Fruit fly (Drosophila melanogaster): Measurements from ENCODE around the gene lz.
A peak's percentile ranks its signal among the peaks of the same experiment; 100 is the strongest.

Gene lz

dm6 chrX:9243417-9243884 is 41.0 kb upstream of the lz start, which contains the start of the genes mxc and Larp7 (continued):
- TF ChIP-seq CG6689 (GFP tag; IDR thresholded peaks at IDR 0.05) (peak; percentile 57; the same call in 1 of the 2 replicates), sens (GFP tag) (peak; percentile 85), CG7963 (GFP tag; IDR thresholded peaks at IDR 0.05; ENCODE audit: partially characterized antibody) (no peak), Spps (tag; optimal IDR thresholded peaks at IDR 0.05) (no peak), Pdp1 (GFP tag; optimal IDR thresholded peaks at IDR 0.05) (peak; percentile 64 to 73), CG15696 (tag; optimal IDR thresholded peaks at IDR 0.05) (peak; percentile 54), fu2 (GFP tag; optimal IDR thresholded peaks at IDR 0.05) (peak; percentile 72), pum (GFP tag; optimal IDR thresholded peaks at IDR 0.05) (peak; percentile 63), CG10431 (GFP tag; optimal IDR thresholded peaks at IDR 0.05) (no peak), CG2116 (GFP tag; optimal IDR thresholded peaks at IDR 0.05) (peak; percentile 71), lmd (GFP tag; IDR thresholded peaks at IDR 0.05) (peak; percentile 29; the same call in 1 of the 2 replicates), CG17612 (GFP tag; IDR thresholded peaks at IDR 0.05) (no peak), Oli (tag; optimal IDR thresholded peaks at IDR 0.05) (peak; percentile 44), Gug (GFP tag; IDR thresholded peaks at IDR 0.05) (peak; percentile 68; the same call in 3 of the 4 replicates), ase (GFP tag; IDR thresholded peaks at IDR 0.05) (no peak), sim (GFP tag; IDR thresholded peaks at IDR 0.05) (no peak), CG17385 (GFP tag; optimal IDR thresholded peaks at IDR 0.05) (peak; percentile 27), so (GFP tag; IDR thresholded peaks at IDR 0.05) (no peak), luna (GFP tag; optimal IDR thresholded peaks at IDR 0.05) (no peak), Tbp (GFP tag; optimal IDR thresholded peaks at IDR 0.05) (no peak), her (GFP tag; optimal IDR thresholded peaks at IDR 0.05) (peak; percentile 48), CG18764 (GFP tag; optimal IDR thresholded peaks at IDR 0.05) (peak; percentile 5), esg (GFP tag; conservative IDR thresholded peaks at IDR 0.05) (peak; percentile 40; the same call in 1 of the 2 replicates), CG14860 (GFP tag; IDR thresholded peaks at IDR 0.05; ENCODE audit: partially characterized antibody) (peak; percentile 80), CG8089 (GFP tag; optimal IDR thresholded peaks at IDR 0.05) (peak; percentile 42), sna (GFP tag; IDR thresholded peaks at IDR 0.05; ENCODE audit: partially characterized antibody) (peak; percentile 86), p53 (GFP tag; optimal IDR thresholded peaks at IDR 0.05) (no peak), nerfin-2 (GFP tag; IDR thresholded peaks at IDR 0.05; ENCODE audit: partially characterized antibody) (peak; percentile 81), Camta (GFP tag; optimal IDR thresholded peaks at IDR 0.05) (peak; percentile 11), nom (GFP tag; optimal IDR thresholded peaks at IDR 0.05) (no peak), CG31224 (GFP tag; IDR thresholded peaks at IDR 0.05) (0 out of 2 replicates have a peak, but pooled peaks have one; percentile 26), Gsc (GFP tag; IDR thresholded peaks at IDR 0.05) (no peak), CG10209 (GFP tag; optimal IDR thresholded peaks at IDR 0.05) (peak; percentile 27), CG11085 (GFP tag; IDR thresholded peaks at IDR 0.05) (0 out of 2 replicates have a peak, but pooled peaks have one; percentile 34), CG1233 (GFP tag; optimal IDR thresholded peaks at IDR 0.05) (no peak), chif (GFP tag; optimal IDR thresholded peaks at IDR 0.05) (peak; percentile 51 to 67), bsh (GFP tag; optimal IDR thresholded peaks at IDR 0.05) (peak in 1 of 2 experiments; percentile 36), CG8478 (optimal IDR thresholded peaks at IDR 0.05) (no peak), br (optimal IDR thresholded peaks at IDR 0.05) (no peak), hb (GFP tag; IDR thresholded peaks at IDR 0.05; ENCODE audit: partially characterized antibody) (peak; percentile 88), CG13624 (GFP tag; optimal IDR thresholded peaks at IDR 0.05) (peak; percentile 70), pita (GFP tag; optimal IDR thresholded peaks at IDR 0.05) (no peak), pho (GFP tag; optimal IDR thresholded peaks at IDR 0.05) (peak; percentile 70), trem (tag; optimal IDR thresholded peaks at IDR 0.05) (peak; percentile 68), CG34224 (GFP tag; IDR thresholded peaks at IDR 0.05; ENCODE audit: partially characterized antibody) (peak; percentile 83), CG14965 (GFP tag; optimal IDR thresholded peaks at IDR 0.05; ENCODE audit: borderline replicate concordance) (no peak), ara (GFP tag; IDR thresholded peaks at IDR 0.05) (no peak), CG3838 (GFP tag; optimal IDR thresholded peaks at IDR 0.05) (no peak), inv (GFP tag; IDR thresholded peaks at IDR 0.05; ENCODE audit: partially characterized antibody) (peak; percentile 88), gfzf (GFP tag; optimal IDR thresholded peaks at IDR 0.05) (peak; percentile 45)

Data from whole organism, embryonic.